Fruit fly (Drosophila melanogaster): ENCODE data around the gene CG45101.

The CG45101 gene

dm6 chr3L:11031784-11032183 is 33.0 kb upstream of the CG45101 start (continued):
- TF ChIP-seq Hmx (GFP tag; optimal IDR thresholded peaks at IDR 0.05) (no peak), slou (GFP tag; optimal IDR thresholded peaks at IDR 0.05) (no peak), B-H2 (GFP tag; optimal IDR thresholded peaks at IDR 0.05) (no peak), CG15696 (tag; optimal IDR thresholded peaks at IDR 0.05) (peak; percentile 41), sens (GFP tag) (peak; percentile 43), Xbp1 (GFP tag; optimal IDR thresholded peaks at IDR 0.05) (peak; percentile 10), CG3065 (GFP tag; optimal IDR thresholded peaks at IDR 0.05) (no peak), al (GFP tag; IDR thresholded peaks at IDR 0.05) (no peak), zf30C (GFP tag; optimal IDR thresholded peaks at IDR 0.05) (peak; percentile 46), Sox102F (GFP tag; optimal IDR thresholded peaks at IDR 0.05) (peak; percentile 3), pfk (GFP tag; optimal IDR thresholded peaks at IDR 0.05) (no peak), zfh1 (GFP tag; IDR thresholded peaks at IDR 0.05) (peak; percentile 45; the same call in 1 of the 3 replicates)

- TF ChIP-seq tx (GFP tag; optimal IDR thresholded peaks at IDR 0.05), result no peak
- TF ChIP-seq nom (GFP tag; optimal IDR thresholded peaks at IDR 0.05), result peak; percentile 70
- TF ChIP-seq Drgx (GFP tag; IDR thresholded peaks at IDR 0.05), result peak; percentile 76
- TF ChIP-seq CG1529 (GFP tag; optimal IDR thresholded peaks at IDR 0.05), result no peak
- TF ChIP-seq esg (GFP tag; conservative IDR thresholded peaks at IDR 0.05), result no peak
- TF ChIP-seq zen (tag; optimal IDR thresholded peaks at IDR 0.05), result no peak
- TF ChIP-seq al (GFP tag; IDR thresholded peaks at IDR 0.05), result no peak
- TF ChIP-seq corto (GFP tag; optimal IDR thresholded peaks at IDR 0.05), result peak; percentile 37
- TF ChIP-seq CG6854 (GFP tag; optimal IDR thresholded peaks at IDR 0.05), result no peak
- TF ChIP-seq CG6689 (GFP tag; IDR thresholded peaks at IDR 0.05), result 0 out of 2 replicates have a peak, but pooled peaks have one; percentile 5
- peak in 1 of 2 experiments; percentile 56 for TF ChIP-seq bsh (GFP tag; optimal IDR thresholded peaks at IDR 0.05)
- TF ChIP-seq CG33213 (GFP tag; optimal IDR thresholded peaks at IDR 0.05), result no peak
Observed at dm6 chr3L:11033327-11033975, 31.3 kb upstream of the CG45101 start.

- TF ChIP-seq CG7357 (GFP tag; IDR thresholded peaks at IDR 0.05) (no peak), scrt (GFP tag; optimal IDR thresholded peaks at IDR 0.05) (no peak), tll (GFP tag; optimal IDR thresholded peaks at IDR 0.05) (peak in 1 of 2 experiments; percentile 79), Pdp1 (GFP tag; optimal IDR thresholded peaks at IDR 0.05) (peak in 1 of 2 experiments; percentile 72), CG13624 (GFP tag; optimal IDR thresholded peaks at IDR 0.05) (no peak), CG15479 (GFP tag; optimal IDR thresholded peaks at IDR 0.05) (peak; percentile 90), cato (GFP tag; optimal IDR thresholded peaks at IDR 0.05; ENCODE audit: borderline replicate concordance) (no peak), wor (GFP tag; IDR thresholded peaks at IDR 0.05) (no peak), cg (GFP tag; optimal IDR thresholded peaks at IDR 0.05) (peak; percentile 33)
Observed at dm6 chr3L:11035039-11035438, 29.8 kb upstream of the CG45101 start.

- TF ChIP-seq amos (GFP tag; IDR thresholded peaks at IDR 0.05; ENCODE audit: partially characterized antibody), result peak; percentile 36; the same call in 1 of the 2 replicates
- TF ChIP-seq pita (GFP tag; optimal IDR thresholded peaks at IDR 0.05), result peak; percentile 9
- TF ChIP-seq lmd (GFP tag; IDR thresholded peaks at IDR 0.05), result no peak
- peak; percentile 12 for TF ChIP-seq stwl (tag; optimal IDR thresholded peaks at IDR 0.05)
- TF ChIP-seq CTCF (GFP tag; optimal IDR thresholded peaks at IDR 0.05), result peak; percentile 93
- TF ChIP-seq Scr (GFP tag; IDR thresholded peaks at IDR 0.05; ENCODE audit: partially characterized antibody), result 0 out of 2 replicates have a peak, but pooled peaks have one; percentile 7
- no peak for TF ChIP-seq sim (GFP tag; IDR thresholded peaks at IDR 0.05)
- TF ChIP-seq gcm (GFP tag; optimal IDR thresholded peaks at IDR 0.05), result no peak
Observed at dm6 chr3L:11041193-11041592, 23.6 kb upstream of the CG45101 start.

Data from whole organism, embryonic.